Worm (Caenorhabditis elegans): ENCODE results near the gene B0294.1.

The B0294.1 gene

DNA sequence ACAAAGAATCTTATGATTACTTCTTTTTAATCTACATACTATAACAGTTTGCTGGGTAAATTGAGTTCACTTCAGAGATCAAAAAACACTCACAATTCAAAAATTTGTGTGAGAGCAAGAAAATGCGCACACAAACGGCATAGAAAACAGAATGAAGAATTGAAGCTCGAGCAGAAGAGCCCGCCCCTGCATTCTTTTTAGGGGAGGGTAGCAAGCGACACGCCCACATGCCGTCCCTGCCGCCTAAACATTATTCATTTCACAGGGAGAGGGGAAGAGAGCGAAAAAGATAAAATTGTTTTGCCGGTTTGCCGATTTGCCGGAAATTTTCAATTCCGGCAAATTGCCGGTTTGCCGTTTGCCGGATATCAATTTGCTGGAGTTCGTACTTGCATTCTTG, 12.2 kb upstream of the B0294.1 start:
- TF ChIP-seq egl-13 (tag; optimal IDR thresholded peaks at IDR 0.05) (peak; percentile 66), F16B12.6 (tag; optimal IDR thresholded peaks at IDR 0.05) (no peak), aha-1 (tag; optimal IDR thresholded peaks at IDR 0.05) (no peak), lin-14 (GFP tag; optimal IDR thresholded peaks at IDR 0.05) (peak; percentile 75), C16A3.4 (tag; optimal IDR thresholded peaks at IDR 0.05) (peak; percentile 75), unc-86 (tag; optimal IDR thresholded peaks at IDR 0.05) (peak; percentile 76), mab-9 (GFP tag; IDR thresholded peaks at IDR 0.05) (peak; percentile 86), ceh-82 (tag; optimal IDR thresholded peaks at IDR 0.05) (peak; percentile 88 to 95 (median 95)), dsc-1 (tag; optimal IDR thresholded peaks at IDR 0.05) (peak; percentile 97), isw-1 (GFP tag; IDR thresholded peaks at IDR 0.05) (peak; percentile 60), sup-37 (GFP tag; optimal IDR thresholded peaks at IDR 0.05) (peak; percentile 44), nhr-11 (tag; optimal IDR thresholded peaks at IDR 0.05) (peak; percentile 76), mdl-1 (tag; optimal IDR thresholded peaks at IDR 0.05) (peak in 1 of 2 experiments; percentile 30), ama-1 (optimal IDR thresholded peaks at IDR 0.05) (no peak), fkh-8 (tag; optimal IDR thresholded peaks at IDR 0.05) (peak; percentile 77), efl-1 (optimal IDR thresholded peaks at IDR 0.05) (peak; percentile 57 to 63), efl-1 (GFP tag; optimal IDR thresholded peaks at IDR 0.05 in 1 of 2) (peak in 1 of 2 experiments; percentile 96), efl-3 (GFP tag; optimal IDR thresholded peaks at IDR 0.05) (peak; percentile 58), C34B4.2 (tag; optimal IDR thresholded peaks at IDR 0.05) (no peak), hlh-4 (tag; optimal IDR thresholded peaks at IDR 0.05) (no peak), fkh-10 (GFP tag; optimal IDR thresholded peaks at IDR 0.05) (peak; percentile 85), nhr-77 (tag; optimal IDR thresholded peaks at IDR 0.05) (peak; percentile 72), irx-1 (tag; optimal IDR thresholded peaks at IDR 0.05) (peak; percentile 73), ceh-8 (GFP tag; optimal IDR thresholded peaks at IDR 0.05) (peak; percentile 94), nhr-237 (tag; optimal IDR thresholded peaks at IDR 0.05) (no peak), rnt-1 (tag; optimal IDR thresholded peaks at IDR 0.05) (peak; percentile 94), unc-30 (tag; optimal IDR thresholded peaks at IDR 0.05) (no peak), dpl-1 (GFP tag; optimal IDR thresholded peaks at IDR 0.05) (peak in 1 of 3 experiments; percentile 18), nhr-84 (tag; optimal IDR thresholded peaks at IDR 0.05) (no peak), lin-35 (GFP tag; optimal IDR thresholded peaks at IDR 0.05) (peak; percentile 35 to 68), mep-1 (tag; optimal IDR thresholded peaks at IDR 0.05) (peak; percentile 54), zag-1 (tag; optimal IDR thresholded peaks at IDR 0.05) (no peak), nhr-76 (tag; optimal IDR thresholded peaks at IDR 0.05) (peak; percentile 12), lsy-2 (tag; optimal IDR thresholded peaks at IDR 0.05) (peak; percentile 38 to 67), pag-3 (tag; optimal IDR thresholded peaks at IDR 0.05; ENCODE audit: borderline replicate concordance, insufficient read depth) (peak; percentile 28), fos-1 (tag; optimal IDR thresholded peaks at IDR 0.05) (peak; percentile 29), snpc-4 (tag; optimal IDR thresholded peaks at IDR 0.05) (peak; percentile 14), ces-1 (GFP tag; optimal IDR thresholded peaks at IDR 0.05) (no peak), pax-3 (tag; optimal IDR thresholded peaks at IDR 0.05) (peak; percentile 80), Y116A8C.19 (tag; optimal IDR thresholded peaks at IDR 0.05; ENCODE audit: borderline replicate concordance) (no peak), vab-15 (tag; optimal IDR thresholded peaks at IDR 0.05) (no peak), grh-1 (GFP tag; IDR thresholded peaks at IDR 0.05) (peak; percentile 79), unc-62 (GFP tag; optimal IDR thresholded peaks at IDR 0.05) (no peak), alr-1 (tag; optimal IDR thresholded peaks at IDR 0.05; ENCODE audit: borderline replicate concordance) (no peak), sptf-1 (tag; optimal IDR thresholded peaks at IDR 0.05) (no peak), tlp-1 (tag; optimal IDR thresholded peaks at IDR 0.05) (no peak), ztf-11 (tag; optimal IDR thresholded peaks at IDR 0.05) (peak in 1 of 2 experiments; percentile 62), jun-1 (tag; optimal IDR thresholded peaks at IDR 0.05) (peak; percentile 90), lin-13 (GFP tag; optimal IDR thresholded peaks at IDR 0.05) (peak; percentile 2), lin-39 (tag; optimal IDR thresholded peaks at IDR 0.05) (peak; percentile 59), sox-4 (tag; optimal IDR thresholded peaks at IDR 0.05) (peak; percentile 86), aly-2 (tag; optimal IDR thresholded peaks at IDR 0.05) (peak; percentile 33), snu-23 (GFP tag; optimal IDR thresholded peaks at IDR 0.05) (peak; percentile 91), unc-98 (GFP tag; IDR thresholded peaks at IDR 0.05) (peak; percentile 81)

Data from whole organism, L1 larva.